Worm (Caenorhabditis elegans): ENCODE data around the gene srd-19.

srd-19 gene

ce11 chrV:13441661-13442060 lies 13.1 kb upstream of the srd-19 start, which contains the start of gene col-162:
Gene col-162, plus strand, starts transcription at chrV:13441961.
- TF ChIP-seq lin-13 (tag; optimal IDR thresholded peaks at IDR 0.05): no peak
- no peak for TF ChIP-seq cnd-1 (tag; optimal IDR thresholded peaks at IDR 0.05)
- TF ChIP-seq ceh-43 (GFP tag; optimal IDR thresholded peaks at IDR 0.05): no peak
- no peak for TF ChIP-seq nhr-12 (tag; optimal IDR thresholded peaks at IDR 0.05)
- TF ChIP-seq nhr-28 (tag; optimal IDR thresholded peaks at IDR 0.05): no peak
- no peak for TF ChIP-seq lsy-2 (tag; optimal IDR thresholded peaks at IDR 0.05)
- TF ChIP-seq lin-32 (GFP tag; optimal IDR thresholded peaks at IDR 0.05): no peak
- TF ChIP-seq hlh-1 (tag; optimal IDR thresholded peaks at IDR 0.05): no peak
- no peak for TF ChIP-seq sem-2 (GFP tag; optimal IDR thresholded peaks at IDR 0.05)
- no peak for TF ChIP-seq nhr-76 (tag; optimal IDR thresholded peaks at IDR 0.05)
- no peak for TF ChIP-seq unc-120 (tag; optimal IDR thresholded peaks at IDR 0.05; ENCODE audit: poor library complexity, severe bottlenecking)
- TF ChIP-seq ztf-11 (tag; optimal IDR thresholded peaks at IDR 0.05): no peak

ce11 chrV:13437473-13438074 lies 9.0 kb upstream of the srd-19 start, which contains the start of gene mes-4:
Gene mes-4, minus strand, starts transcription at chrV:13437545.
- TF ChIP-seq elt-3 (tag; optimal IDR thresholded peaks at IDR 0.05): no peak

DNA sequence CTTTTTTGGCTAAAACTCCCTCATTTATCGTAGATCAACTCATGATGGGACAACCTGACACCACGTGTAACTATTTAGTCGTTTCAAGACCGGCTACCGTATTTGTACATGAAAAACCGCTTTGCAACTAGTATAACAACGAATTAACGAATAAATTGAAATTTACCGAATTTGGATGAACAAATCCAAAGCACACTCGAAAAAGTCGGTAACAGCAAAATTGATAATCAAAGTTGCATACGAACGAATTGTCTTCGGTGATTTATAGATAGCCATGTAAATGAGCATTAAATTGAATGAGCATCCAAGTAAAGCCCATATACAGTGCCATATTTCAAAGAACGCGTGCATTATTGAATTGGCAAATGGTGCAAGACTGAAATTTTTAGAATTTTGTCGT lies 3.8 kb upstream of the srd-19 start, which contains the start of gene srd-17:
Gene srd-17 (minus strand): TSS at position 351 of the 400 bp plus-strand sequence.
- no peak for TF ChIP-seq zip-8 (tag; optimal IDR thresholded peaks at IDR 0.05)
- TF ChIP-seq nhr-28 (tag; optimal IDR thresholded peaks at IDR 0.05): no peak
- peak; percentile 37 for TF ChIP-seq nhr-12 (tag; optimal IDR thresholded peaks at IDR 0.05)
- TF ChIP-seq ceh-39 (tag; optimal IDR thresholded peaks at IDR 0.05): no peak
- no peak for TF ChIP-seq sptf-1 (tag; optimal IDR thresholded peaks at IDR 0.05)
- TF ChIP-seq pha-4 (tag; optimal IDR thresholded peaks at IDR 0.05): no peak
- TF ChIP-seq ces-1 (GFP tag; optimal IDR thresholded peaks at IDR 0.05): no peak
- no peak for TF ChIP-seq mep-1 (tag; optimal IDR thresholded peaks at IDR 0.05)
- no peak for TF ChIP-seq M03D4.4 (tag; optimal IDR thresholded peaks at IDR 0.05)

DNA sequence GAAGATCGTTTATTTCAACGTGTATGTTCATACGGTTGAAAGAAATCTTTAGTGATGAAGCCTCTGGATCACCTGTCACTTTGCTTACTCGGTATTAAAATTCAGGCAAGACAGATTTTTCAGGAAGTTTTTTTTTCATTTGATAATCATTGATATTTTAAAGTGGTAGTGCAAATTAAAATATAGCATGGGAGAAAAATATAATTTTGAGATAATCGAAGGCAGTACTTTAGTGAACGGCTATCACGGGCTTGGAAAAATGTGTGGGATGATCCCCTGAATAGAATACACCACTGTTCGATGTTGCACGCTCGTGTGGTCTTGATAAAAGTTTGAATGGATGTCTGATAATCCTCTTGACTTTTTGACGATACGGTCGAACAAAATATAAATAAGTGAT lies 1.2 kb downstream of the srd-19 start:
- TF ChIP-seq mab-5 (tag; optimal IDR thresholded peaks at IDR 0.05): no peak
- no peak for TF ChIP-seq ztf-11 (tag; optimal IDR thresholded peaks at IDR 0.05)
- no peak for TF ChIP-seq tbx-8 (GFP tag; optimal IDR thresholded peaks at IDR 0.05)

DNA sequence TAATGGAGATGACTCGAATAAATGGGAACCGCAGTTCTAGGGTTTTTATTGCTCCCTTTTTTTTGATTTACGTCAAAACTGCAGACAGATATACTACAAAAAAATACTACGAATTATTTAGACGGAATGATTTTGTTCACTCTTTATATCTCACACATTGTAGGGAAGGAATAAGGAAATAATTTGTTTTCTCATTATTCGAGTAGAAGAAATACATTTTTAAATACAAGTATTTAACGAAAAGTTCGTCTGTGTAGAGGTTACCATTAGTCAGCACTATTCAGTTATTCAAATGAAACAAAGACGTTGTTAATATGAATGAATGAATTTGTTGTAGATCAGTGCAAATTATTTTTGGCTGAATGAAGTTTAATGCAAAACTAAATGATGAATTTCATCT lies 1.8 kb downstream of the srd-19 start, which contains the start of gene srd-18:
Gene srd-18 (minus strand): TSS at position 101 of the 400 bp plus-strand sequence.
- TF ChIP-seq ham-2 (GFP tag; optimal IDR thresholded peaks at IDR 0.05) (no peak), unc-62 (GFP tag; optimal IDR thresholded peaks at IDR 0.05) (no peak), nhr-237 (tag; optimal IDR thresholded peaks at IDR 0.05) (no peak), elt-1 (tag; optimal IDR thresholded peaks at IDR 0.05; ENCODE audit: borderline replicate concordance, insufficient read depth) (no peak), lsy-2 (tag; optimal IDR thresholded peaks at IDR 0.05) (no peak), sptf-1 (tag; optimal IDR thresholded peaks at IDR 0.05) (no peak), lin-13 (tag; optimal IDR thresholded peaks at IDR 0.05) (no peak), M03D4.4 (tag; optimal IDR thresholded peaks at IDR 0.05) (no peak), mab-5 (tag; optimal IDR thresholded peaks at IDR 0.05) (no peak), tbx-8 (GFP tag; optimal IDR thresholded peaks at IDR 0.05) (no peak), ceh-39 (tag; optimal IDR thresholded peaks at IDR 0.05) (no peak), cnd-1 (tag; optimal IDR thresholded peaks at IDR 0.05) (no peak), nhr-2 (tag; optimal IDR thresholded peaks at IDR 0.05) (no peak), nhr-12 (tag; optimal IDR thresholded peaks at IDR 0.05) (no peak), snpc-4 (tag; optimal IDR thresholded peaks at IDR 0.05) (no peak), pha-4 (tag; optimal IDR thresholded peaks at IDR 0.05) (no peak), sem-2 (GFP tag; optimal IDR thresholded peaks at IDR 0.05) (no peak), hlh-1 (tag; optimal IDR thresholded peaks at IDR 0.05) (no peak)

DNA sequence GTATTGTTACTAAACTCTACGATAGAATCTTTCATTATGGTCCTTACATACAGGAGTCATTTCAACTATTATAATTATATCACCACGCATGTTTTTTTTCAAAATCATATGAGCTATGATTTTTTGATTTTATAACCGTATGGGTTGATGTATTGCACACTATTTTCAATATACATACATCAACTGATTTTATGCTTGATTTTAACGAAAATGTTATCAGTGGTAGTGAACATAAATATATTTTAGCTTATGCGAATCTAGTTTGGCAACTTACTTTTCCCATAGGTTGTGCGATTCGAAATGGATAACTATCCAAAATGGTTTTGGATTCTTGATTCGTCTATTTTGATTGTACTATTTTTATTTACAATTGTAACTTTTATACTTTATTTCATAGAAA lies 5.0 kb downstream of the srd-19 start, which contains the start of gene srv-10:
Gene srv-10 (plus strand): TSS at position 301 of the 400 bp plus-strand sequence.
- TF ChIP-seq mls-2 (tag; optimal IDR thresholded peaks at IDR 0.05) (no peak), lsy-2 (tag; optimal IDR thresholded peaks at IDR 0.05) (no peak)
